Worm (Caenorhabditis elegans): ENCODE results near the gene egl-38.

The egl-38 gene

DNA sequence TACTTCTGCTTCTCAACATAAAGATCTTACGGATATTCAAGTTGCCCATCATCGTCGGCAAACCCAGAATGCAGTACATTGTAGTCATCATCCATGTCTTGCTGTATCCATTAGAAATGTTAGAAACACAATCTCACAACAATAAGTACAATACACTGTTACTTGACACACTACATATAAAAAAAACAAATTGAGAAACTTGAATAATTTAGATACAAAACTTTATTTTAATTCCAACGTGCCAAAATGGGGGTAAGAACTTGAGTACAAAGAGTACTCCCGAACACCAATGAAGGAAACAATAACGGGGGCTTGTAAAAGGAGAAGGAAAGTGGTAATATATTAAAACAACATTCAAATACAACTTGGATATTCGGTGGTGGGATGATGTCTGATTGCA, 16.2 kb upstream of the egl-38 start, which contains the start of gene ctf-18:
Gene ctf-18, minus strand, starts transcription at position 101 of the 400 bp plus-strand sequence.
- TF ChIP-seq ztf-23 (GFP tag; IDR thresholded peaks at IDR 0.05): no peak
- no peak for TF ChIP-seq ref-1 (GFP tag; conservative IDR thresholded peaks at IDR 0.05)
- TF ChIP-seq ztf-29 (GFP tag; IDR thresholded peaks at IDR 0.05): no peak
- TF ChIP-seq tab-1 (GFP tag; IDR thresholded peaks at IDR 0.05): no peak
- no peak for TF ChIP-seq T22C8.4 (GFP tag; IDR thresholded peaks at IDR 0.05)
- no peak for TF ChIP-seq klf-2 (GFP tag; conservative IDR thresholded peaks at IDR 0.05)
- TF ChIP-seq cog-1 (tag; optimal IDR thresholded peaks at IDR 0.05): no peak
- TF ChIP-seq flt-1 (GFP tag; IDR thresholded peaks at IDR 0.05): no peak

DNA sequence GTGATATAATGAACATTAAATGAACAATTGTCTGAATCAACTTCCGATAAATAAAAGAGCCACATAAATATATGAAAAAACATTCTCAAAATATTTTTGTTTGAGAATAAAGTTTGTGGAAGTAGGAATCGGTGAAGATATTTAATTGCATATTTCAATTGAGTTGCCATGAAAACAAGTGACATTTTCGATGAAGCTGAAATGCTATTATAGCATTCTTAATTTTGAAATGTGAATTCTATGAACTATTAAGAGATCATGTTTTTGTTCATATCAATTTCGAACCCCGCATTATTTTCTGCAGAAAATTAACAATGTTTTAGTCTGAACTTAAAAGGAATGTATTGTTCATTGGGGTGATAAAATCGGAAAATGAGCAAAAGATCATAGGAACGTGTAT, 11.9 kb upstream of the egl-38 start, which contains the start of gene irld-21:
Gene irld-21, minus strand, starts transcription at position 101 of the 400 bp plus-strand sequence.
- no peak for TF ChIP-seq T22C8.4 (GFP tag; IDR thresholded peaks at IDR 0.05)

DNA sequence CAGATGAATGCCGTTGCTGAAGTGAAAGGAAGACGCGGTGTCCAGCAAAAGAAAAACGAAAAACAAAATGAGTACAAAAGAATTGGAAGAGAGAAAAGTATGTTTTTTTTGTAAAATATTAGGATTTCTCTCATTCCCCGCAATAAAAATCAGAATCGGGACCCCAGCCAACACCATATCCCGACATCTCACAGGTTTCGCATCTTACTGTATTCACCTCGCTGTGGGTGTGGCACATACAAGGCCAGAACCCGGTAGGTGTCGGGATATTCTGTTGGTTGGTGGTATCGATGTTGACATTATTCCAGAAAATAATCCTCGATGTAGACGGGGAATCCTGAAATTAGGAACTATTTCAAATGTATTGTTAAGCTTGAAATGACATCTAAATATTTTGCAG, 6.4 kb upstream of the egl-38 start:
- TF ChIP-seq klf-2 (GFP tag; conservative IDR thresholded peaks at IDR 0.05): no peak
- TF ChIP-seq flt-1 (GFP tag; IDR thresholded peaks at IDR 0.05): no peak
- TF ChIP-seq T22C8.4 (GFP tag; IDR thresholded peaks at IDR 0.05): no peak
- TF ChIP-seq ref-1 (GFP tag; conservative IDR thresholded peaks at IDR 0.05): no peak
- TF ChIP-seq cog-1 (tag; optimal IDR thresholded peaks at IDR 0.05): no peak
- TF ChIP-seq ztf-29 (GFP tag; IDR thresholded peaks at IDR 0.05): no peak
- no peak for TF ChIP-seq tab-1 (GFP tag; IDR thresholded peaks at IDR 0.05)
- TF ChIP-seq med-1 (GFP tag; optimal IDR thresholded peaks at IDR 0.05; ENCODE audit: insufficient read depth): no peak
- no peak for TF ChIP-seq ztf-23 (GFP tag; IDR thresholded peaks at IDR 0.05)

DNA sequence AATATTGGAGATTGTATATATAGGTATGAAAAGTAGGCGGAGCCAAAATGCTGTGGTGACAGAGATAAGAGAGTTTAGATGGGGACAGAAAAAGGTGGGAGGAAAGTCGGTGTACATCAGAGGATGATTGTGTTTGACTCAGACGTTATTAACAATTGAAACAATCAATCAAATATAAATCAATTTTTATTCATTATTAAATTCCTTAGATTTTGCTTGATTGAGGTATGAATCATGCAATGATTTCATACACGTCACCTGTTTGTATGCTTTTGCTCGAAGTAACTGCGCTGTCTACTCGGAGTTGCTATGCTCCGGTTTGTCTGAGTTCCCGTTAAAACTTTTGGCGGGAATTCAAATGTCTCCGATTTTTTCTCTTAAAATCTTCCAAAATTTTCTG, 4.8 kb upstream of the egl-38 start, which contains the start of gene C04G2.10:
Gene C04G2.10, plus strand, starts transcription at position 301 of the 400 bp plus-strand sequence.
- TF ChIP-seq klf-2 (GFP tag; conservative IDR thresholded peaks at IDR 0.05) (no peak), T22C8.4 (GFP tag; IDR thresholded peaks at IDR 0.05) (no peak), cog-1 (tag; optimal IDR thresholded peaks at IDR 0.05) (no peak), ref-1 (GFP tag; conservative IDR thresholded peaks at IDR 0.05) (no peak), ztf-23 (GFP tag; IDR thresholded peaks at IDR 0.05) (no peak), tab-1 (GFP tag; IDR thresholded peaks at IDR 0.05) (no peak), ztf-29 (GFP tag; IDR thresholded peaks at IDR 0.05) (no peak), med-1 (GFP tag; optimal IDR thresholded peaks at IDR 0.05; ENCODE audit: insufficient read depth) (no peak)

DNA sequence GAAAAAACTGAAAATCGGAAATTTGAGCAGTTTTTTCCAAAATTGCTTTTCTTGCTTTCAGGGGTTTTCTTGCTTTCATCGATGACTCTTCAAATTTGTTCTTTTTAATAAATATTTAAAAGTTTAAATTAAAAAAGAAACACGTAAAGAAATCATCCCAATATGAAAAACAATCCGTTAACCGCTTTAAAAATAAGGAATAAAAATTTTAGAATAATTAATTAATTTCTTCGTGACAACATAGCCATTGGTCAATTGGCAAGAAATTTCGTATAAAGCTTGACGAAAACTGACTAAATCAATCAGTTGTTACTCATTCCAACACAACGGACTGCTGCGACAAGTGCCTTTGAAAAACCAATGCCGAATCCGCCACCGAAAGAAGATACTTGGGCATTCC, 2.3 kb upstream of the egl-38 start, which contains the start of gene nsph-3.2:
Gene nsph-3.2, plus strand, starts transcription at position 301 of the 400 bp plus-strand sequence.
- no peak for TF ChIP-seq ztf-29 (GFP tag; IDR thresholded peaks at IDR 0.05)
- no peak for TF ChIP-seq cog-1 (tag; optimal IDR thresholded peaks at IDR 0.05)
- no peak for TF ChIP-seq flt-1 (GFP tag; IDR thresholded peaks at IDR 0.05)
- TF ChIP-seq ztf-23 (GFP tag; IDR thresholded peaks at IDR 0.05): no peak
- TF ChIP-seq ref-1 (GFP tag; conservative IDR thresholded peaks at IDR 0.05): no peak
- TF ChIP-seq med-1 (GFP tag; optimal IDR thresholded peaks at IDR 0.05; ENCODE audit: insufficient read depth): no peak
- no peak for TF ChIP-seq tab-1 (GFP tag; IDR thresholded peaks at IDR 0.05)
- TF ChIP-seq T22C8.4 (GFP tag; IDR thresholded peaks at IDR 0.05): no peak

DNA sequence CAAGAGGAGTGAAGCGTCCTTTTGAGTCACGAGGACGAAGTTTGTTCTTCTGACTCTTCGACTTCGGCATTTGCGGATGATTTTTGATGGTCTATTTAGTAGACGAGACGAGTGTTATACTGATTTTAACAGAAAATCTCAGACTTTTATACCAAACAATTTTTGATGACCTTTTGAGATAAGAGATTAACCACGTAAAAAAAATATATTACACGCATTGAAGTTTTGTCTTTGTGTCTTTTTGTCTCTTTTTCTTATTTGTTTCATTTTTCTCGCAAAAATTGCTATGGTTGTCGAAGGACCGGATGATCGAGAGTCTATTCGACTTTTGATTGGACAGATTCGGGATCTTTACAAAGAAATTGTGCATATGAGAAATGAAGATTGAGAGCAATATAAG, 1.1 kb upstream of the egl-38 start, which contains the start of gene spch-1:
Gene spch-1, minus strand, starts transcription at position 101 of the 400 bp plus-strand sequence.
- TF ChIP-seq T22C8.4 (GFP tag; IDR thresholded peaks at IDR 0.05) (no peak), klf-2 (GFP tag; conservative IDR thresholded peaks at IDR 0.05) (no peak), tab-1 (GFP tag; IDR thresholded peaks at IDR 0.05) (no peak), flt-1 (GFP tag; IDR thresholded peaks at IDR 0.05) (no peak), med-1 (GFP tag; optimal IDR thresholded peaks at IDR 0.05; ENCODE audit: insufficient read depth) (no peak), ztf-23 (GFP tag; IDR thresholded peaks at IDR 0.05) (no peak), ztf-29 (GFP tag; IDR thresholded peaks at IDR 0.05) (no peak), cog-1 (tag; optimal IDR thresholded peaks at IDR 0.05) (no peak)

DNA sequence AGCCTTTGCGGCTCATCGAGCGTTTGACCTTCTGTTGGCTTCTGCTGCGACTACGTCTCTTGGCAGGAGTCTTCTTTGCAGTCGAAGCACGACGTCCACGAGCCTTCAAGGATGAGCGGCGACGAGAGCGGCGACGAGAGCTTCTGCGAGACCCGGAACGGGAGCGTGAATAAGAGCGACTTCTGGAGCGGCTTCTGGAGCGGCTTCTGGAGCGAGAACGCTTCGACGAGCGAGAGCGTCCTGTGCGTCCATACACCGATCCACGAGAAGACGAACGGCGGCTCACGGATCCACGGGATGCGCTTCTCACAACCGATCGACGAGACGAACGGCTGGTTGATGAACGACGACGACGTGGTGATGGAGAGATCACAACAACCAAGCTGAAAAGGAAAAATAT, 553 bp upstream of the egl-38 start:
- TF ChIP-seq T22C8.4 (GFP tag; IDR thresholded peaks at IDR 0.05) (no peak), med-1 (GFP tag; optimal IDR thresholded peaks at IDR 0.05; ENCODE audit: insufficient read depth) (no peak), ref-1 (GFP tag; conservative IDR thresholded peaks at IDR 0.05) (no peak), ztf-23 (GFP tag; IDR thresholded peaks at IDR 0.05) (no peak), cog-1 (tag; optimal IDR thresholded peaks at IDR 0.05) (no peak), tab-1 (GFP tag; IDR thresholded peaks at IDR 0.05) (no peak), klf-2 (GFP tag; conservative IDR thresholded peaks at IDR 0.05) (no peak), ztf-29 (GFP tag; IDR thresholded peaks at IDR 0.05) (no peak), flt-1 (GFP tag; IDR thresholded peaks at IDR 0.05) (no peak)

DNA sequence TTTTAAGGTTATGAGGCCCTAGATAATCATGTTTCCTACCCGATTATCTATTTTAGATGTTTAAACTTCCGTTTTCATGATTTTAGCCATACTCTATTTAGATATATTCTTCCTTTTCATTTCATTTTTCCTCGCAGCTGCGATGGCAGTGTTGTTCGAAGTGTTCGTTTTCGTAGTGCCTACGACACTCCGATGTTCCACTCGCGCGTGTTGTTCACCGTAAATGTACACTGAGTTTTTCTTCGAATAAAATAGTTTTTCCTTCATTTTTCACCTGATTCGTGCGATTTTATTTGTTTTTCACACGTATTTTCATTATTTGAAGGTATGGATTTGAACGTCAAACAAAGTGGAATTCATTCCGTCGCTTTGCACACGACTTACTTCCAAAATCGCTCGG, 13.4 kb downstream of the egl-38 start, which contains the start of gene dis-3:
Gene dis-3, plus strand, starts transcription at position 322 of the 400 bp plus-strand sequence.
- TF ChIP-seq med-1 (GFP tag; optimal IDR thresholded peaks at IDR 0.05; ENCODE audit: insufficient read depth): no peak
- no peak for TF ChIP-seq flt-1 (GFP tag; IDR thresholded peaks at IDR 0.05)

DNA sequence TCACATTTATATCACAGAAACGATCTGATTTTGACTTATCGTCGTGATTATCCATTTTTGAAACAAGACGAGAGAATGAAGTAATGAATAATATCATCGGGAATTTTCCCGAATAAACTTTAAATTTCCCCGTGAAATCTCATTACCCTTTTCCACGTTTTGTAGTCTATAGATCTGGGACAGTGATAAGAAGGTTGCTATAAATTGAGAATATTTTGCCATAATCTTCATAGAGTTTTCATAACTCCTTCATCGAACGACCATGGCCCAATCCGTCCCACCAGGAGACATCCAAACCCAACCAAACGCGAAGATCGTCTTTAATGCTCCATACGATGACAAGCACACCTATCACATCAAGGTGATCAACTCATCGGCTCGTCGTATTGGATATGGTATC, 15.1 kb downstream of the egl-38 start, which contains the start of the genes C04G2.5 and msp-36:
Gene C04G2.5, minus strand, starts transcription at position 101 of the 400 bp plus-strand sequence.
Gene msp-36, plus strand, starts transcription at position 263 of the 400 bp plus-strand sequence.
- TF ChIP-seq tab-1 (GFP tag; IDR thresholded peaks at IDR 0.05): no peak
- no peak for TF ChIP-seq med-1 (GFP tag; optimal IDR thresholded peaks at IDR 0.05; ENCODE audit: insufficient read depth)
- TF ChIP-seq klf-2 (GFP tag; conservative IDR thresholded peaks at IDR 0.05): no peak

DNA sequence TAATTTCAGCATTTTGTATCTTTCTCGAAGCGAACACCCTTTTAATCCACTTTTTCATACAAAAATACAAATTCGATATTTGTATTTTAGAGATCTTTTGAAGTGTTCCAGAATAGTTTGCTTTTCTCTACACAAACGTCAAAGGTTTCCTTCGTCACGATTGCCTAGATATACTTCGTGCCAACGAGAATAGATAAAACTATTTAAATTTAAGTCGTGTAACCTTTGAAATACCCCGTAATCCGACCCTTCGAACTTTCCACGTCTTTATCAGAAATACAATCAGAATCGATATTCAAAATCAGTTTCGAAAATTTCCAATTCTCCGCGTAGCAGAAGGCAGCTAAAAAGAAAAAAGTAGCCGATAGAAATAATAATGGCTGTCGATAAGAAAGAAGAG, 20.0 kb downstream of the egl-38 start, which contains the start of gene ttbk-5:
Gene ttbk-5, plus strand, starts transcription at position 301 of the 400 bp plus-strand sequence.
- no peak for TF ChIP-seq ref-1 (GFP tag; conservative IDR thresholded peaks at IDR 0.05)
- TF ChIP-seq flt-1 (GFP tag; IDR thresholded peaks at IDR 0.05): no peak
- TF ChIP-seq T22C8.4 (GFP tag; IDR thresholded peaks at IDR 0.05): no peak
- TF ChIP-seq klf-2 (GFP tag; conservative IDR thresholded peaks at IDR 0.05): no peak
- no peak for TF ChIP-seq ztf-29 (GFP tag; IDR thresholded peaks at IDR 0.05)
- no peak for TF ChIP-seq med-1 (GFP tag; optimal IDR thresholded peaks at IDR 0.05; ENCODE audit: insufficient read depth)
- no peak for TF ChIP-seq cog-1 (tag; optimal IDR thresholded peaks at IDR 0.05)
